Worm (Caenorhabditis elegans) whole organism, L4 larva: Measurements from ENCODE around the gene msp-10.

ENCODE experiments used
- D1046.2 ChIP-seq: fragments of 200-800 bp; sonication (Bioruptor generic); IDR thresholded peaks from 2 replicates; pipeline ENCODE4 v1.3.6; 2022; ENCODE audit warnings: missing genetic modification characterization, missing compliant biosample characterization
- nhr-237 ChIP-seq: sonication (generic microtip); optimal IDR thresholded peaks from 2 replicates; lab custom pipeline; 2017; ENCODE audit warnings: missing biosample characterization, missing genetic modification characterization
- snpc-4 ChIP-seq: fragments of 150-350 bp; optimal IDR thresholded peaks from 2 replicates; lab custom pipeline; 2014; ENCODE audit warnings: missing biosample characterization, missing genetic modification characterization
- zag-1 ChIP-seq: fragments of 150-350 bp; optimal IDR thresholded peaks from 2 replicates; lab custom pipeline; 2014; ENCODE audit warnings: missing biosample characterization, missing genetic modification characterization

ce11 chrIV:9840984-9841590, 3.6 kb downstream of the msp-10 start, which contains the start of the genes kin-24 and msp-56:
- TF ChIP-seq snpc-4 (tag; lab: Kevin White, UChicago), result no peak
- TF ChIP-seq nhr-237 (tag; lab: Kevin White, UChicago), result no peak
- no peak for TF ChIP-seq zag-1
- TF ChIP-seq D1046.2 (GFP tag; lab: Robert Waterston, UW), result no peak
